Worm (Caenorhabditis elegans) whole organism, L3 larva: ENCODE measurements around the gene Y66C5A.1.

Experiments used
- ama-1 ChIP-seq: fragments of 150-350 bp; optimal IDR thresholded peaks from 2 replicates; lab custom pipeline; 2018
- elt-1 ChIP-seq: fragments of 150-350 bp; optimal IDR thresholded peaks from 2 replicates; lab custom pipeline; 2014; ENCODE audit warnings: missing biosample characterization, missing genetic modification characterization
- nhr-77 ChIP-seq: fragments of 150-350 bp; optimal IDR thresholded peaks from 2 replicates; lab custom pipeline; 2014; ENCODE audit warnings: missing biosample characterization, missing genetic modification characterization
- zag-1 ChIP-seq: fragments of 150-350 bp; optimal IDR thresholded peaks from 2 replicates; lab custom pipeline; 2014; ENCODE audit warnings: missing biosample characterization, missing genetic modification characterization

DNA sequence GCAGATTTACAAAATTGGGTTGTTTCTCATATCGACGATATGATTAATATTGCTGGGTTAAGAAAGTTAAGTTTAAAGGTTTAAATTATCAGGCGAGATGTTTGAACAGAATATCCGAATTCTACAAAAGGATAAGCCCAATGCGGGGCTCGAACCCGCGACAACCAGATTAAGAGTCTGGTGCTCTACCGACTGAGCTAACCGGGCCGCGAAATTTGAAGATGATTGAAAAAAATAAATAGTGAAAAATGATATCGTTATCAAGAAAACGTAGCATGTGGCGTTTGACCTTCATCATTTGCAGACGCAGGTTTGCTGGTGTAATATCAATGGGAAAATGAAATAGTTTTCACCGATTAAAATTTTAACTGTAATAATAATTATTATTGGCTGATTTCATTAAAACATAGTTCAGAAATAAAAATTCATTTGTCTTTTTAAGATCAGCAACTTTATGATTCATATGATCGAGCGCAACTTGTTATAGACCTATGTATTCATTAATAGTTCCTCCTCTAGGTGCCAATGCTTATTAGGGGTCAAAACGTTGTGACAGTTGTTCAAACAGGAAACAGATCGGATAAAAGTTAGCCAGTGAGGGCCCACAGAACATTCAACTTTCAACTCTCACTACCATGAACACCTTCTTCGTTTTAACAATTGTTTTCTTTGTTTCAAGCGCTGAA lies 23.6 kb upstream of the Y66C5A.1 start, which contains the start of gene M163.11:
- TF ChIP-seq nhr-77 (tag; lab: Kevin White, UChicago), result no peak
- TF ChIP-seq zag-1 (tag; lab: Kevin White, UChicago), result no peak
- TF ChIP-seq ama-1 (lab: Kevin White, UChicago), result no peak
- TF ChIP-seq elt-1 (tag; lab: Kevin White, UChicago), result no peak
